Worm (Caenorhabditis elegans): ENCODE data around the gene ZK686.5.

Gene ZK686.5

ce11 chrIII:7730331-7730730, 37.0 kb downstream of the ZK686.5 start:
- TF ChIP-seq cnd-1 (tag; optimal IDR thresholded peaks at IDR 0.05) (peak; percentile 68), elt-1 (tag; optimal IDR thresholded peaks at IDR 0.05; ENCODE audit: borderline replicate concordance, insufficient read depth) (no peak)

DNA sequence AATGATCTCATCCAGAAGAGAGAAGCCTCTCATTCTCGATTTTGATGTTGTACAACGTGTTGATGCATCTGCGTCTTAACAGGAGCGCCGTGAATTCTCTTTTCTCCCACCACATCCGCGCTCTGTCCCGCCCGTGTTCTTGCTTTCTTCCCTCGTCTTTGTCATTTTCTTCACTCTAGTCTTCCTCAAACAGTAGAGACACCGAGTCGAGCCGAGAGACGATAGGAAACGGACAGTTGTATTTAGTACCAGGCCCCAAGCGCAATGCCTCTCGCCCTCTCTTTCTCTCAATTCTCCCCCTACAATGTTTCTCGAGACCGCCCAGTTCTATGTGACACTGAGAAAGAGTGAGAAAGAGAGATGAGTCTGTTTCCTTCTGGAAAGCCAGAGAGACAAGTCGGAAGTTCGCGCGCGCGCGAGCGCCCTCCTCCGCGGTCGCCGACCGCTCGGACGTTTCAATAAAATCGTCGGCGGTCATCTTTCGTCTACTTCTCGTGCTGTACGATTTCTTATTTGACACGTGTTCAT, 37.7 kb downstream of the ZK686.5 start, which contains the start of gene ZK112.4:
TSS of gene ZK112.4 (minus strand) at position 478 of the 528 bp plus-strand sequence.
- TF ChIP-seq bed-3 (GFP tag; optimal IDR thresholded peaks at IDR 0.05) (no peak), elt-1 (tag; optimal IDR thresholded peaks at IDR 0.05; ENCODE audit: borderline replicate concordance, insufficient read depth) (no peak), mab-5 (tag; optimal IDR thresholded peaks at IDR 0.05) (no peak), drap-1 (GFP tag; optimal IDR thresholded peaks at IDR 0.05) (peak; percentile 50), nhr-12 (tag; optimal IDR thresholded peaks at IDR 0.05) (no peak), mls-2 (tag; optimal IDR thresholded peaks at IDR 0.05) (peak; percentile 22), snpc-4 (tag; optimal IDR thresholded peaks at IDR 0.05) (no peak), sptf-1 (tag; optimal IDR thresholded peaks at IDR 0.05) (peak; percentile 68), ceh-39 (tag; optimal IDR thresholded peaks at IDR 0.05) (no peak), unc-62 (GFP tag; optimal IDR thresholded peaks at IDR 0.05) (peak; percentile 90), M03D4.4 (tag; optimal IDR thresholded peaks at IDR 0.05) (peak; percentile 48), lsy-2 (tag; optimal IDR thresholded peaks at IDR 0.05) (no peak), ham-2 (GFP tag; optimal IDR thresholded peaks at IDR 0.05) (peak; percentile 60), blmp-1 (tag; optimal IDR thresholded peaks at IDR 0.05) (no peak), nhr-237 (tag; optimal IDR thresholded peaks at IDR 0.05) (peak; percentile 78), nhr-2 (tag; optimal IDR thresholded peaks at IDR 0.05) (no peak), elt-3 (tag; optimal IDR thresholded peaks at IDR 0.05) (no peak), cnd-1 (tag; optimal IDR thresholded peaks at IDR 0.05) (no peak), ceh-83 (GFP tag; optimal IDR thresholded peaks at IDR 0.05) (no peak), nhr-28 (tag; optimal IDR thresholded peaks at IDR 0.05) (no peak), zip-8 (tag; optimal IDR thresholded peaks at IDR 0.05) (no peak), ceh-43 (GFP tag; optimal IDR thresholded peaks at IDR 0.05) (no peak), hlh-1 (tag; optimal IDR thresholded peaks at IDR 0.05) (peak; percentile 76), ces-1 (GFP tag; optimal IDR thresholded peaks at IDR 0.05) (peak; percentile 15), sem-2 (GFP tag; optimal IDR thresholded peaks at IDR 0.05) (no peak), unc-120 (tag; optimal IDR thresholded peaks at IDR 0.05; ENCODE audit: poor library complexity, severe bottlenecking) (peak; percentile 95), ztf-11 (tag; optimal IDR thresholded peaks at IDR 0.05) (no peak), lin-13 (tag; optimal IDR thresholded peaks at IDR 0.05) (peak; percentile 4), nhr-76 (tag; optimal IDR thresholded peaks at IDR 0.05) (no peak), tbx-8 (GFP tag; optimal IDR thresholded peaks at IDR 0.05) (no peak), mep-1 (tag; optimal IDR thresholded peaks at IDR 0.05) (no peak), flh-1 (GFP tag; optimal IDR thresholded peaks at IDR 0.05) (no peak), pha-4 (tag; optimal IDR thresholded peaks at IDR 0.05) (peak; percentile 66), unc-39 (tag; optimal IDR thresholded peaks at IDR 0.05) (no peak), lin-32 (GFP tag; optimal IDR thresholded peaks at IDR 0.05) (no peak)

DNA sequence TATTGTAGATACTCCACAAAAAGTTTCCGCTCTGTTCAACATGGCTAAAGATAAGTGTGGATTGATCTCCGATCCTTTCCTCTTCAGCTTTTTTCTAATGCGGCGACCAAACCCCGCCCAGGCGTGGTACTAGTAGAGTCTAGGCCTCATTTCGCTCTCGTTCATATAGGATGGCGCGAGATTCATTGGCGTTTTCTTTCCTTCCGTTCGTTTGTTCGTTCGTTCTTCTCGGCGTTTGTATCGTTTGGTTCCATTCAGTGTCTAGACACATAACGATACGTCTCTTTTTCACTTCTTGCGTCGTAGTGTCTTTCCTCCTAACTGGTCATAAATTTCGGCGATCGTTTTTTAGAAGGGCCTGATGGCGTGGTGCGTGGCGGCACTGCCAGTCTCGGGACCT, 38.3 kb downstream of the ZK686.5 start:
- TF ChIP-seq pha-4 (tag; optimal IDR thresholded peaks at IDR 0.05) (no peak), unc-120 (tag; optimal IDR thresholded peaks at IDR 0.05; ENCODE audit: poor library complexity, severe bottlenecking) (no peak), unc-39 (tag; optimal IDR thresholded peaks at IDR 0.05) (no peak), nhr-76 (tag; optimal IDR thresholded peaks at IDR 0.05) (no peak), sem-2 (GFP tag; optimal IDR thresholded peaks at IDR 0.05) (no peak), elt-3 (tag; optimal IDR thresholded peaks at IDR 0.05) (no peak), cnd-1 (tag; optimal IDR thresholded peaks at IDR 0.05) (no peak), mab-5 (tag; optimal IDR thresholded peaks at IDR 0.05) (no peak), unc-62 (GFP tag; optimal IDR thresholded peaks at IDR 0.05) (no peak), zip-8 (tag; optimal IDR thresholded peaks at IDR 0.05) (no peak), ham-2 (GFP tag; optimal IDR thresholded peaks at IDR 0.05) (no peak), M03D4.4 (tag; optimal IDR thresholded peaks at IDR 0.05) (no peak), nhr-2 (tag; optimal IDR thresholded peaks at IDR 0.05) (no peak), tbx-8 (GFP tag; optimal IDR thresholded peaks at IDR 0.05) (no peak), nhr-237 (tag; optimal IDR thresholded peaks at IDR 0.05) (no peak), bed-3 (GFP tag; optimal IDR thresholded peaks at IDR 0.05) (no peak), ztf-11 (tag; optimal IDR thresholded peaks at IDR 0.05) (no peak), ces-1 (GFP tag; optimal IDR thresholded peaks at IDR 0.05) (no peak), mep-1 (tag; optimal IDR thresholded peaks at IDR 0.05) (no peak)

All from whole organism, mixed stage, embryonic.